Fruit fly (Drosophila melanogaster): ENCODE measurements around the gene CG5863.

Gene CG5863

dm6 chr3R:17410808-17411207, at the start of gene CG5863:
Gene CG5863 (plus strand): TSS chr3R:17411108.
- TF ChIP-seq CG7045 (GFP tag; optimal IDR thresholded peaks at IDR 0.05) (no peak), CG1620 (GFP tag; optimal IDR thresholded peaks at IDR 0.05) (no peak), Hr96 (GFP tag; optimal IDR thresholded peaks at IDR 0.05) (no peak), ovo (GFP tag; optimal IDR thresholded peaks at IDR 0.05) (no peak), tj (GFP tag; optimal IDR thresholded peaks at IDR 0.05) (no peak)

DNA sequence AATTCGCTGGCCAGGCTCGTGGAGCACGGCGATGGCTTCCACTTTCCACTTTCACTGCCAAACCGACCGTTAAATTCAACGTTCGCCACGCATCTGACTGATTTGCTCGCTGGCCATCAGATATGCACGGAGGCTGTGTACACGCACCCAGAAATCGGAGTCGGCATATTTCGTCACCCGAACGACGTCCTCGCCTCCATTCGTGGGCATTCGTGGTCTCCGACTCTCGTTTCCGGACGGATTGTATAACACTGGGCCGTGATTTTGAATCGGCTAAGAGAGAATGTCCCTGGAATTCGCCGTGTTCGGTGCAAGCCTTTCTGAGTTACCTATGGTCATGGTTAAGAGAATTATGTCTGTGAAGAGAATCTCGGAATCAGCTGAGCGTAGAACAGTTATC, 44.9 kb upstream of the CG5863 start, which contains the start of gene beat-IIa:
beat-IIa (minus strand) TSS at position 97 of the 400 bp plus-strand sequence.
- no peak for TF ChIP-seq cnc (optimal IDR thresholded peaks at IDR 0.05)
- TF ChIP-seq kay (GFP tag; ENCODE audit: borderline replicate concordance), result no peak
- TF ChIP-seq bab1 (GFP tag; optimal IDR thresholded peaks at IDR 0.05), result no peak
- TF ChIP-seq CG12768 (GFP tag; optimal IDR thresholded peaks at IDR 0.05), result no peak
- no peak for TF ChIP-seq CG5204 (GFP tag; optimal IDR thresholded peaks at IDR 0.05)
- no peak for TF ChIP-seq CG7101 (tag; optimal IDR thresholded peaks at IDR 0.05)
- TF ChIP-seq Clk (GFP tag; optimal IDR thresholded peaks at IDR 0.05), result no peak
- no peak for TF ChIP-seq ovo (GFP tag; optimal IDR thresholded peaks at IDR 0.05)
- TF ChIP-seq CG7045 (GFP tag; optimal IDR thresholded peaks at IDR 0.05), result no peak

DNA sequence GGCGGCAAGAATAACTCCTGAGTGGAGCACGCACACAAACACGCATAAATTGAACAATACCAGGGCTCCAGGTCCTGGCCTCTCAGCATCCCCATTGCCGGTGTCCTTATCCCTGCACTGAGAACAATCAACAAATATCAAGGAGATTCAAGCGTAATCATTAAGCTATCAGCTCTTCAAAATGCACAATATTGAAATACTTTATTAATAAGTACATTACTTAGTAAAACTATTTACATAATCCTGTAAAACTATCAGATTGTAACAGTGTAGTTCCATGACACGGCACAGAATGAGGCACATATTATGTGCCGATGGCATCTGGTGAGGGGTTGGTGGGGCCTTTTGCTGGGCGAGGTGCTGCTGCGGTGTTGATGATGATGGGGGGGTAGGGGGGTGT, 39.8 kb upstream of the CG5863 start:
- TF ChIP-seq cic (GFP tag; optimal IDR thresholded peaks at IDR 0.05), result no peak
- TF ChIP-seq cnc (optimal IDR thresholded peaks at IDR 0.05), result no peak
- TF ChIP-seq ovo (GFP tag; optimal IDR thresholded peaks at IDR 0.05), result no peak
- TF ChIP-seq bab1 (GFP tag; optimal IDR thresholded peaks at IDR 0.05), result no peak
- TF ChIP-seq CG33017 (tag; optimal IDR thresholded peaks at IDR 0.05), result no peak
- TF ChIP-seq Hr96 (GFP tag; optimal IDR thresholded peaks at IDR 0.05), result no peak
- no peak for TF ChIP-seq pad (GFP tag; optimal IDR thresholded peaks at IDR 0.05)
- TF ChIP-seq CG11617 (GFP tag; optimal IDR thresholded peaks at IDR 0.05), result no peak
- TF ChIP-seq CG12768 (GFP tag; optimal IDR thresholded peaks at IDR 0.05), result no peak
- TF ChIP-seq CG7101 (tag; optimal IDR thresholded peaks at IDR 0.05), result no peak
- TF ChIP-seq toe (GFP tag; optimal IDR thresholded peaks at IDR 0.05), result no peak
- TF ChIP-seq CG1620 (GFP tag; optimal IDR thresholded peaks at IDR 0.05), result no peak
- TF ChIP-seq Crg-1 (GFP tag; optimal IDR thresholded peaks at IDR 0.05), result no peak
- TF ChIP-seq CG5204 (GFP tag; optimal IDR thresholded peaks at IDR 0.05), result no peak
- no peak for TF ChIP-seq CG7045 (GFP tag; optimal IDR thresholded peaks at IDR 0.05)
- TF ChIP-seq kay (GFP tag; ENCODE audit: borderline replicate concordance), result no peak

DNA sequence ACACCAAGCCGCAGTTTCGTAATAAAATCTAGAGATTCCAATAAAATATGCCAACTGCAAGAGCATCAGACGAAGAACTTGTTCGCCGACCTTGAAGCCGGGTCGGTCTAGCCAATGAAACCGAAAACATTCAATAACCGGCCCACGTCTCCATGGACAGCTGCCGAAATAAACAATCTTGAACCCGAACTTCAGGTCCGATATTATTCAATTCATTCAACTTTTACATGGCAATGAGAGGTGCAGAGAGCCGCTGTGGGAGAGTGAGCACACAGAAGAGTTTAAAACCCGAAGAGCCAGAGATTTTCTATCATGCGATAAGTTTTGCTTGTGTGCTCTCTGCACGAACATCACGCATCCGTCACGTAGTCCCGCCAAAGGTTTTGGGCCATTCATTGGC, 33.4 kb upstream of the CG5863 start:
- TF ChIP-seq CG1620 (GFP tag; optimal IDR thresholded peaks at IDR 0.05), result no peak
- TF ChIP-seq toe (GFP tag; optimal IDR thresholded peaks at IDR 0.05), result no peak
- no peak for TF ChIP-seq CG7101 (tag; optimal IDR thresholded peaks at IDR 0.05)
- TF ChIP-seq kay (GFP tag; ENCODE audit: borderline replicate concordance), result no peak
- no peak for TF ChIP-seq CG5204 (GFP tag; optimal IDR thresholded peaks at IDR 0.05)
- TF ChIP-seq tj (GFP tag; optimal IDR thresholded peaks at IDR 0.05), result no peak
- no peak for TF ChIP-seq Crg-1 (GFP tag; optimal IDR thresholded peaks at IDR 0.05)
- TF ChIP-seq cnc (optimal IDR thresholded peaks at IDR 0.05), result no peak
- TF ChIP-seq cic (GFP tag; optimal IDR thresholded peaks at IDR 0.05), result no peak
- TF ChIP-seq CG33017 (tag; optimal IDR thresholded peaks at IDR 0.05), result no peak
- TF ChIP-seq Hr96 (GFP tag; optimal IDR thresholded peaks at IDR 0.05), result no peak
- no peak for TF ChIP-seq Mnt (GFP tag; optimal IDR thresholded peaks at IDR 0.05)
- TF ChIP-seq CG11617 (GFP tag; optimal IDR thresholded peaks at IDR 0.05), result no peak
- TF ChIP-seq bab1 (GFP tag; optimal IDR thresholded peaks at IDR 0.05), result no peak
- TF ChIP-seq CG7045 (GFP tag; optimal IDR thresholded peaks at IDR 0.05), result no peak
- no peak for TF ChIP-seq CG14711 (tag; optimal IDR thresholded peaks at IDR 0.05)
- no peak for TF ChIP-seq ovo (GFP tag; optimal IDR thresholded peaks at IDR 0.05)
- no peak for TF ChIP-seq pad (GFP tag; optimal IDR thresholded peaks at IDR 0.05)
- no peak for TF ChIP-seq CG12768 (GFP tag; optimal IDR thresholded peaks at IDR 0.05)
- TF ChIP-seq Clk (GFP tag; optimal IDR thresholded peaks at IDR 0.05), result no peak

- TF ChIP-seq CG14711 (tag; optimal IDR thresholded peaks at IDR 0.05), result no peak
- no peak for TF ChIP-seq CG1620 (GFP tag; optimal IDR thresholded peaks at IDR 0.05)
- TF ChIP-seq Crg-1 (GFP tag; optimal IDR thresholded peaks at IDR 0.05), result no peak
- no peak for TF ChIP-seq CG7101 (tag; optimal IDR thresholded peaks at IDR 0.05)
- no peak for TF ChIP-seq cic (GFP tag; optimal IDR thresholded peaks at IDR 0.05)
- TF ChIP-seq Hr96 (GFP tag; optimal IDR thresholded peaks at IDR 0.05), result no peak
- TF ChIP-seq cnc (optimal IDR thresholded peaks at IDR 0.05), result no peak
These were observed 31.9 kb upstream of the CG5863 start for dm6 chr3R:17379051-17379450.

DNA sequence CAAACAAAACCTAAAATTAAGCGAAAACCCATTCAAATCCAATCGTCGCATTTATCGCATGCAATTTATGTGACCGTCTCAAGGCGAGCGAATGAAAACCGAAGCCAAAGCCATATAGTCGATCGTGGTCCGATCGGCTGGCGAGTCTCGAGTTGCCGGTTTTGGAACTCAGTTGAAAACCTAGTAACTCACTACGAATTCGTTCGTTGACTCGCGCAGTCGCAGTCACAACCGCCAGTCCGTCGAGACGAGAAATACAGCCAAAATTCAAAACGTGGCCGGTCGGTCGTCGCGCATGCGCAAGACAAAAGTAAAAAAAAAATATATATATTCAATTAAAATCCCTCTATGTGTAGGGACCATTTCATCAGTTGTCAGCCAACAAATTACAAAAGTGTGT, 31.2 kb upstream of the CG5863 start, which contains the start of gene lute:
lute (plus strand) TSS at position 203 of the 400 bp plus-strand sequence.
- TF ChIP-seq CG5204 (GFP tag; optimal IDR thresholded peaks at IDR 0.05) (no peak), pad (GFP tag; optimal IDR thresholded peaks at IDR 0.05) (no peak), CG7045 (GFP tag; optimal IDR thresholded peaks at IDR 0.05) (no peak), Clk (GFP tag; optimal IDR thresholded peaks at IDR 0.05) (no peak), CG1620 (GFP tag; optimal IDR thresholded peaks at IDR 0.05) (no peak), kay (GFP tag; ENCODE audit: borderline replicate concordance) (peak; percentile 56), CG7101 (tag; optimal IDR thresholded peaks at IDR 0.05) (no peak), CG14711 (tag; optimal IDR thresholded peaks at IDR 0.05) (no peak), bab1 (GFP tag; optimal IDR thresholded peaks at IDR 0.05) (no peak), Mnt (GFP tag; optimal IDR thresholded peaks at IDR 0.05) (no peak), cic (GFP tag; optimal IDR thresholded peaks at IDR 0.05) (no peak), tj (GFP tag; optimal IDR thresholded peaks at IDR 0.05) (peak; percentile 44)

DNA sequence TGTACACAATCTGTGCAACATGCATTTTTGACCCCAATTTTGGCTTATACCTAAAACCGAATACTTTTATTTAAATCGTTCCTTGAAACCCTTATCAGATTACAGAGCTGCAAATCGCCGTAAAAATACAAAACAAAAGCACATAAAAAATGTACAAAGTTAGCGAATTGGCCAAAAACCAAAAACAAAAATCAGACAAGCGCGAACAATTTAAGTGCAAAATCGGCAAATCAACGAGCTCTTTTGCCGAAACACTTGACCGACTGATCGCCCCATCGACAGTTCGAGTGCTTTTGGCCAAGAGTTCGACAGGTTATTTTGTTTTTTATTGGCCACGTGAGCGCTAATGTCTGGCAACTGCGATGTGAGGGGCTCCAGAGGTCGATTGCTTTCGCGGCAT, 29.0 kb upstream of the CG5863 start:
- no peak for TF ChIP-seq CG11617 (GFP tag; optimal IDR thresholded peaks at IDR 0.05)
- TF ChIP-seq Mnt (GFP tag; optimal IDR thresholded peaks at IDR 0.05), result no peak
- no peak for TF ChIP-seq ovo (GFP tag; optimal IDR thresholded peaks at IDR 0.05)
- TF ChIP-seq CG7045 (GFP tag; optimal IDR thresholded peaks at IDR 0.05), result no peak
- TF ChIP-seq CG5204 (GFP tag; optimal IDR thresholded peaks at IDR 0.05), result no peak
- peak; percentile 92 for TF ChIP-seq tj (GFP tag; optimal IDR thresholded peaks at IDR 0.05)
